Worm (Caenorhabditis elegans): Measurements from ENCODE around the gene C54F6.17.

- TF ChIP-seq mxl-3 (GFP tag; optimal IDR thresholded peaks at IDR 0.05), result no peak
- no peak for TF ChIP-seq unc-39 (tag; optimal IDR thresholded peaks at IDR 0.05)
- no peak for TF ChIP-seq rbr-2 (tag; optimal IDR thresholded peaks at IDR 0.05)
- no peak for TF ChIP-seq pha-4 (GFP tag; IDR thresholded peaks at IDR 0.05)
- TF ChIP-seq pha-4 (tag; optimal IDR thresholded peaks at IDR 0.05), result no peak
- no peak for TF ChIP-seq nhr-28 (tag; optimal IDR thresholded peaks at IDR 0.05)
- no peak for TF ChIP-seq T20F7.1 (GFP tag; optimal IDR thresholded peaks at IDR 0.05)
Measured at ce11 chrV:7480949-7481348, 46.3 kb upstream of the C54F6.17 start, which contains the start of gene C18B10.6.

All from whole organism, L4 larva.